Worm (Caenorhabditis elegans) whole organism, midembryonic: ENCODE results near the gene B0024.13.

Experiments used
- T22C8.4 ChIP-seq: fragments of 200-800 bp; sonication (Bioruptor generic); IDR thresholded peaks from 2 replicates; pipeline ENCODE4 v1.3.6; 2022; ENCODE audit warnings: missing genetic modification characterization, missing compliant biosample characterization
- cog-1 ChIP-seq: sonication (generic microtip); optimal IDR thresholded peaks from 2 replicates; lab custom pipeline; 2016; ENCODE audit warnings: missing genetic modification characterization, missing compliant biosample characterization
- flt-1 ChIP-seq: fragments of 200-800 bp; sonication (Bioruptor generic); IDR thresholded peaks from 2 replicates; pipeline ENCODE4 v1.3.6; 2022; ENCODE audit warnings: missing genetic modification characterization, missing compliant biosample characterization
- med-1 ChIP-seq: sonication (generic microtip); optimal IDR thresholded peaks from 2 replicates; lab custom pipeline; 2017; ENCODE audit warnings: missing genetic modification characterization, mild to moderate bottlenecking, missing compliant biosample characterization, antibody characterized with exemption, missing genetic modification reagents; ENCODE audit not compliant: insufficient read depth
- ref-1 ChIP-seq: fragments of 200-800 bp; sonication (Bioruptor generic); conservative IDR thresholded peaks from 2 replicates; pipeline ENCODE4 v1.3.6; 2022; ENCODE audit warnings: missing genetic modification reagents, missing genetic modification characterization, missing compliant biosample characterization
- ztf-23 ChIP-seq: fragments of 200-800 bp; sonication (Bioruptor generic); IDR thresholded peaks from 2 replicates; pipeline ENCODE4 v1.3.6; 2022; ENCODE audit warnings: missing genetic modification reagents, missing genetic modification characterization, missing compliant biosample characterization

- TF ChIP-seq ztf-23, result no peak
- TF ChIP-seq T22C8.4 (GFP tag; lab: Robert Waterston, UW), result no peak
- no peak for TF ChIP-seq flt-1 (GFP tag; lab: Robert Waterston, UW)
- TF ChIP-seq cog-1 (tag; lab: Kevin White, UChicago), result no peak
- no peak for TF ChIP-seq ref-1 (GFP tag; lab: Robert Waterston, UW)
- TF ChIP-seq med-1 (GFP tag; lab: Kevin White, UChicago), result no peak
Observed at ce11 chrV:10328080-10328479, 7.6 kb downstream of the B0024.13 start.
